Worm (Caenorhabditis elegans) whole organism, L1 larva: Measurements from ENCODE around the gene C08F1.12.

Experiments used
- C04F5.9 ChIP-seq: sonication (generic microtip); optimal IDR thresholded peaks from 2 replicates; lab custom pipeline; 2016; ENCODE audit warnings: missing genetic modification characterization, missing compliant biosample characterization
- F16B12.6 ChIP-seq: fragments of 150-350 bp; optimal IDR thresholded peaks from 2 replicates; lab custom pipeline; 2014; ENCODE audit warnings: missing biosample characterization, missing genetic modification characterization
- Y116A8C.19 ChIP-seq: sonication (generic microtip); optimal IDR thresholded peaks from 2 replicates; lab custom pipeline; 2016; ENCODE audit warnings: missing compliant biosample characterization, missing genetic modification characterization, borderline replicate concordance
- aha-1 ChIP-seq: fragments of 150-350 bp; optimal IDR thresholded peaks from 2 replicates; lab custom pipeline; 2014; ENCODE audit warnings: missing biosample characterization, missing genetic modification characterization
- aly-2 ChIP-seq: fragments of 150-350 bp; optimal IDR thresholded peaks from 2 replicates; lab custom pipeline; 2014; ENCODE audit warnings: missing biosample characterization, missing genetic modification characterization
- ama-1 ChIP-seq: fragments of 150-350 bp; optimal IDR thresholded peaks from 2 replicates; lab custom pipeline; 2014
- ceh-63 ChIP-seq: fragments of 200-800 bp; sonication (Bioruptor generic); optimal IDR thresholded peaks from 2 replicates; lab custom pipeline; 2018; ENCODE audit warnings: mild to moderate bottlenecking, missing genetic modification characterization, missing compliant biosample characterization
- dpl-1 ChIP-seq, 3 experiments: fragments of 150-350 bp in 2 of 3; sonication (generic microtip) in 1 of 3; optimal IDR thresholded peaks; 2 replicates each; lab custom pipeline; 2014 to 2017; ENCODE audit warnings: missing biosample characterization in 3 of 3, missing genetic modification characterization in 3 of 3, missing genetic modification reagents in 3 of 3
- dsc-1 ChIP-seq: sonication (generic microtip); optimal IDR thresholded peaks from 2 replicates; lab custom pipeline; 2016; ENCODE audit warnings: mild to moderate bottlenecking, missing genetic modification characterization, missing compliant biosample characterization
- efl-1 ChIP-seq, 4 experiments: fragments of 150-350 bp; optimal IDR thresholded peaks in 3 of 4; peaks in 1 of 4; 1 replicate in 1 of 4; 2 replicates in 3 of 4; lab custom pipeline; 2014; ENCODE audit warnings: missing biosample characterization in 2 of 4, missing genetic modification characterization in 2 of 4, missing genetic modification reagents in 2 of 4
- efl-3 ChIP-seq: fragments of 200-800 bp; sonication (Bioruptor generic); optimal IDR thresholded peaks from 2 replicates; lab custom pipeline; 2018; ENCODE audit warnings: mild to moderate bottlenecking, missing genetic modification characterization, missing compliant biosample characterization
- elt-3 ChIP-seq, 6 experiments: fragments of 150-350 bp in 1 of 6; sonication (generic microtip); optimal IDR thresholded peaks; 2 replicates each; lab custom pipeline; 2017 to 2018; ENCODE audit warnings: missing biosample characterization in 6 of 6, missing genetic modification characterization in 6 of 6, inconsistent platforms in 1 of 6
- fkh-4 ChIP-seq: sonication (generic microtip); optimal IDR thresholded peaks from 2 replicates; lab custom pipeline; 2016; ENCODE audit warnings: missing compliant biosample characterization, missing genetic modification characterization, borderline replicate concordance
- fos-1 ChIP-seq: fragments of 150-350 bp; optimal IDR thresholded peaks from 2 replicates; lab custom pipeline; 2014; ENCODE audit warnings: missing biosample characterization, missing genetic modification characterization
- grh-1 ChIP-seq: fragments of 200-800 bp; sonication (Bioruptor generic); IDR thresholded peaks from 2 replicates; pipeline ENCODE4 v1.3.6; 2022; ENCODE audit warnings: missing genetic modification reagents, missing genetic modification characterization, missing compliant biosample characterization
- hlh-4 ChIP-seq: sonication (generic microtip); optimal IDR thresholded peaks from 2 replicates; lab custom pipeline; 2016; ENCODE audit warnings: mild to moderate bottlenecking, missing genetic modification characterization, missing compliant biosample characterization
- lin-13 ChIP-seq: fragments of 150-350 bp; optimal IDR thresholded peaks from 2 replicates; lab custom pipeline; 2014; ENCODE audit warnings: missing biosample characterization, missing genetic modification reagents, missing genetic modification characterization
- lin-14 ChIP-seq: fragments of 200-800 bp; sonication (Bioruptor generic); optimal IDR thresholded peaks from 2 replicates; lab custom pipeline; 2018; ENCODE audit warnings: mild to moderate bottlenecking, missing genetic modification characterization, moderate library complexity, missing compliant biosample characterization
- lin-35 ChIP-seq, 2 experiments: fragments of 150-350 bp; optimal IDR thresholded peaks; 2 replicates each; lab custom pipeline; 2014; ENCODE audit warnings: missing biosample characterization in 2 of 2, missing genetic modification characterization in 2 of 2, missing genetic modification reagents in 2 of 2
- lsy-2 ChIP-seq, 2 experiments: fragments of 150-350 bp; optimal IDR thresholded peaks; 2 replicates each; lab custom pipeline; 2014; ENCODE audit warnings: missing biosample characterization in 2 of 2, missing genetic modification characterization in 2 of 2
- mab-9 ChIP-seq: fragments of 200-800 bp; sonication (Bioruptor generic); IDR thresholded peaks from 2 replicates; pipeline ENCODE4 v1.3.6; 2022; ENCODE audit warnings: missing genetic modification reagents, missing genetic modification characterization, missing compliant biosample characterization
- mef-2 ChIP-seq: fragments of 150-350 bp; optimal IDR thresholded peaks from 2 replicates; lab custom pipeline; 2014; ENCODE audit warnings: missing biosample characterization, missing genetic modification characterization
- mep-1 ChIP-seq: fragments of 150-350 bp; optimal IDR thresholded peaks from 2 replicates; lab custom pipeline; 2014; ENCODE audit warnings: missing biosample characterization, missing genetic modification characterization
- nhr-12 ChIP-seq: sonication (generic microtip); optimal IDR thresholded peaks from 2 replicates; lab custom pipeline; 2017; ENCODE audit warnings: missing biosample characterization, missing genetic modification characterization
- nhr-19 ChIP-seq: fragments of 200-800 bp; sonication (Bioruptor generic); conservative IDR thresholded peaks from 2 replicates; pipeline ENCODE4 v1.3.6; 2022; ENCODE audit warnings: missing genetic modification characterization, missing compliant biosample characterization
- nhr-237 ChIP-seq: fragments of 150-350 bp; optimal IDR thresholded peaks from 2 replicates; lab custom pipeline; 2014; ENCODE audit warnings: missing biosample characterization, missing genetic modification characterization
- nhr-28 ChIP-seq: fragments of 150-350 bp; optimal IDR thresholded peaks from 2 replicates; lab custom pipeline; 2014; ENCODE audit warnings: missing biosample characterization, missing genetic modification characterization
- nhr-47 ChIP-seq: sonication (generic microtip); optimal IDR thresholded peaks from 2 replicates; lab custom pipeline; 2016; ENCODE audit warnings: mild to moderate bottlenecking, missing genetic modification characterization, moderate library complexity, missing compliant biosample characterization
- nhr-71 ChIP-seq: sonication (generic microtip); optimal IDR thresholded peaks from 2 replicates; lab custom pipeline; 2016; ENCODE audit warnings: mild to moderate bottlenecking, missing genetic modification characterization, moderate library complexity, missing compliant biosample characterization
- nhr-76 ChIP-seq: sonication (generic microtip); optimal IDR thresholded peaks from 2 replicates; lab custom pipeline; 2017; ENCODE audit warnings: missing biosample characterization, missing genetic modification characterization
- nhr-84 ChIP-seq: sonication (generic microtip); optimal IDR thresholded peaks from 2 replicates; lab custom pipeline; 2017; ENCODE audit warnings: missing biosample characterization, missing genetic modification characterization
- nhr-85 ChIP-seq: sonication (generic microtip); peaks from one replicate; lab custom pipeline; 2016; ENCODE audit warnings: missing genetic modification characterization, inconsistent platforms, missing compliant biosample characterization
- nhr-90 ChIP-seq: sonication (generic microtip); optimal IDR thresholded peaks from 2 replicates; lab custom pipeline; 2016; ENCODE audit warnings: mild to moderate bottlenecking, missing genetic modification characterization, missing compliant biosample characterization; ENCODE audit not compliant: poor library complexity
- pqm-1 ChIP-seq: sonication (generic microtip); optimal IDR thresholded peaks from 3 replicates; lab custom pipeline; 2017; ENCODE audit warnings: missing biosample characterization, missing genetic modification characterization
- snu-23 ChIP-seq: sonication (generic microtip); optimal IDR thresholded peaks from 2 replicates; lab custom pipeline; 2016; ENCODE audit warnings: missing genetic modification characterization, missing compliant biosample characterization
- sox-4 ChIP-seq: sonication (generic microtip); optimal IDR thresholded peaks from 2 replicates; lab custom pipeline; 2016; ENCODE audit warnings: missing genetic modification characterization, missing compliant biosample characterization
- sptf-1 ChIP-seq: fragments of 150-350 bp; optimal IDR thresholded peaks from 2 replicates; lab custom pipeline; 2014; ENCODE audit warnings: missing biosample characterization, missing genetic modification characterization
- sup-37 ChIP-seq: fragments of 200-800 bp; sonication (Bioruptor generic); optimal IDR thresholded peaks from 2 replicates; lab custom pipeline; 2018; ENCODE audit warnings: mild to moderate bottlenecking, missing genetic modification characterization, missing compliant biosample characterization
- swsn-7 ChIP-seq: sonication (generic microtip); optimal IDR thresholded peaks from 2 replicates; lab custom pipeline; 2016; ENCODE audit warnings: missing genetic modification characterization, missing compliant biosample characterization
- unc-30 ChIP-seq: sonication (generic microtip); optimal IDR thresholded peaks from 2 replicates; lab custom pipeline; 2017; ENCODE audit warnings: missing biosample characterization, missing genetic modification characterization
- unc-62 ChIP-seq: fragments of 150-350 bp; optimal IDR thresholded peaks from 2 replicates; lab custom pipeline; 2014; ENCODE audit warnings: missing biosample characterization, missing genetic modification reagents, missing genetic modification characterization
- unc-86 ChIP-seq: sonication (generic microtip); optimal IDR thresholded peaks from 2 replicates; lab custom pipeline; 2016; ENCODE audit warnings: missing genetic modification characterization, missing compliant biosample characterization
- vab-15 ChIP-seq: sonication (generic microtip); optimal IDR thresholded peaks from 2 replicates; lab custom pipeline; 2017; ENCODE audit warnings: missing genotype, mild to moderate bottlenecking, missing genetic modification characterization, missing compliant biosample characterization
- zag-1 ChIP-seq: fragments of 150-350 bp; optimal IDR thresholded peaks from 2 replicates; lab custom pipeline; 2014; ENCODE audit warnings: missing biosample characterization, missing genetic modification characterization
- zip-4 ChIP-seq: fragments of 200-800 bp; sonication (Bioruptor generic); optimal IDR thresholded peaks from 2 replicates; lab custom pipeline; 2018; ENCODE audit warnings: mild to moderate bottlenecking, missing genetic modification characterization, moderate library complexity, missing compliant biosample characterization
- ztf-4 ChIP-seq: fragments of 150-350 bp; optimal IDR thresholded peaks from 2 replicates; lab custom pipeline; 2014; ENCODE audit warnings: missing biosample characterization, missing genetic modification characterization

C08F1.12 gene

ce11 chrII:1819944-1820570 lies 13.8 kb upstream of the C08F1.12 start, which contains the start of gene fbxc-19 (continued):
- TF ChIP-seq lin-14 (GFP tag; lab: Kevin White, UChicago): peak; percentile 73

ce11 chrII:1818300-1818699 lies 12.0 kb upstream of the C08F1.12 start, which contains the start of gene fbxb-10:
fbxb-10 (minus strand) TSS chrII:1818400.
- TF ChIP-seq lin-13 (no peak), dpl-1 (GFP tag; optimal IDR thresholded peaks at IDR 0.05; lab: Kevin White, UChicago) (no peak), grh-1 (GFP tag; lab: Robert Waterston, UW) (no peak), ceh-63 (GFP tag; lab: Kevin White, UChicago) (no peak), nhr-85 (tag; lab: Kevin White, UChicago) (no peak), nhr-28 (tag; lab: Kevin White, UChicago) (no peak), aly-2 (no peak), zag-1 (tag; lab: Kevin White, UChicago) (no peak), nhr-12 (tag; lab: Kevin White, UChicago) (no peak), zip-4 (GFP tag; lab: Kevin White, UChicago) (no peak), swsn-7 (tag; lab: Kevin White, UChicago) (no peak), nhr-19 (no peak), nhr-237 (tag; lab: Kevin White, UChicago) (no peak), snu-23 (GFP tag; lab: Kevin White, UChicago) (no peak), mep-1 (tag; lab: Kevin White, UChicago) (no peak), elt-3 (tag; optimal IDR thresholded peaks at IDR 0.05; lab: Kevin White, UChicago) (no peak), sptf-1 (tag; lab: Kevin White, UChicago) (no peak), mef-2 (no peak)
- TF ChIP-seq, all 84 proteins: peak for 0

- TF ChIP-seq sup-37 (GFP tag; lab: Kevin White, UChicago) (no peak), efl-1 (optimal IDR thresholded peaks at IDR 0.05; lab: Kevin White, UChicago) (no peak), efl-1 (GFP tag; optimal IDR thresholded peaks at IDR 0.05 in 1 of 2; lab: Kevin White, UChicago) (peak in 1 of 2 experiments; percentile 86)
Observed at ce11 chrII:1816053-1816452, 9.8 kb upstream of the C08F1.12 start.

ce11 chrII:1808217-1808616 lies 2.0 kb upstream of the C08F1.12 start, which contains the start of gene C08F1.8:
C08F1.8 (minus strand) TSS chrII:1808317.
- TF ChIP-seq unc-86 (peak; percentile 52), lsy-2 (tag; optimal IDR thresholded peaks at IDR 0.05; lab: Kevin White, UChicago) (no peak), aha-1 (tag; lab: Kevin White, UChicago) (no peak), sox-4 (tag; lab: Kevin White, UChicago) (no peak), efl-3 (GFP tag; lab: Kevin White, UChicago) (no peak), fos-1 (tag; lab: Kevin White, UChicago) (no peak), lin-35 (GFP tag; optimal IDR thresholded peaks at IDR 0.05; lab: Kevin White, UChicago) (peak in 1 of 2 experiments; percentile 8), nhr-71 (tag; lab: Kevin White, UChicago) (no peak), nhr-76 (no peak), F16B12.6 (tag; lab: Kevin White, UChicago) (peak; percentile 31), hlh-4 (tag; lab: Kevin White, UChicago) (no peak), mef-2 (no peak), nhr-47 (tag; lab: Kevin White, UChicago) (no peak), pqm-1 (tag; lab: Kevin White, UChicago) (no peak), sup-37 (GFP tag; lab: Kevin White, UChicago) (no peak), nhr-19 (no peak), aly-2 (no peak), unc-30 (no peak), C04F5.9 (tag; lab: Kevin White, UChicago) (no peak), ama-1 (lab: Kevin White, UChicago) (no peak), lin-14 (GFP tag; lab: Kevin White, UChicago) (peak; percentile 29), fkh-4 (no peak), mep-1 (tag; lab: Kevin White, UChicago) (no peak), Y116A8C.19 (no peak), ceh-63 (GFP tag; lab: Kevin White, UChicago) (no peak), dsc-1 (tag; lab: Kevin White, UChicago) (peak; percentile 4), vab-15 (no peak), elt-3 (tag; optimal IDR thresholded peaks at IDR 0.05; lab: Kevin White, UChicago) (no peak), unc-62 (no peak), dpl-1 (GFP tag; optimal IDR thresholded peaks at IDR 0.05; lab: Kevin White, UChicago) (peak in 1 of 3 experiments; percentile 37), mab-9 (no peak), nhr-90 (tag; lab: Kevin White, UChicago) (no peak), nhr-84 (no peak), ztf-4 (tag; lab: Kevin White, UChicago) (no peak)
